ENCODE assay signal across 5 fruit fly cellular contexts in the genomic region with DNA sequence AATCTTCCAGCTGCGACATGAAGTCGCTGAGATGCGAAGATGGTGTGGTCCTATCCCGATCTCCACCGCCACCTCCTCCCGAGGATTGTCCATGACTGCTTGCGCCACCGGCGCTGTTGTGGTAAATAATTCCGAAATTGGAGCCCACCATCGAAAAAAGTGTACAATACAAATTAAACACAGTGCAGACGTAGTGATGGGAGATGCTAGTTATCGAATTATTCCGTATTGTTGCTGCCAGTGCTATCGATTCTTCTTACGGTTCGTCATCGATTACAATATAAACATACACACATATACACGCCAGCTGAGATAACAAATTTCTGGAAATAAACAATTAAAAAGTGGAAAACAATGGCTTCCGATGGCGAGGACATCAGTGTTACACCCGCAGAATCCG.
TF ChIP-seq lines count a peak whose summit lies in the region.

A gene (minus strand): TSS at position 219 of the 400 bp plus-strand sequence.
A gene (plus strand): TSS at position 264 of the 400 bp plus-strand sequence.

- no peak for TF ChIP-seq CTCF in whole organism, embryonic (GFP tag; optimal IDR thresholded peaks at IDR 0.05; lab: Kevin White, UChicago)

TF ChIP-seq in whole organism, adult, 20 proteins besides CTCF, POLR2A, EP300 and RAD21:
- TF ChIP-seq CG11617 (GFP tag; optimal IDR thresholded peaks at IDR 0.05; lab: Kevin White, UChicago): no peak
- TF ChIP-seq cic (GFP tag; optimal IDR thresholded peaks at IDR 0.05; lab: Kevin White, UChicago): peak; percentile 60
- peak; percentile 65 for TF ChIP-seq bab1 (GFP tag; optimal IDR thresholded peaks at IDR 0.05; lab: Kevin White, UChicago)
TF ChIP-seq in whole organism, adult: peak in this region for 2.

TF ChIP-seq in whole organism, embryonic, 481 proteins besides CTCF, POLR2A, EP300 and RAD21 (continues in another document):
- TF ChIP-seq CG1792 (GFP tag; optimal IDR thresholded peaks at IDR 0.05; lab: Kevin White, UChicago): no peak
- no peak for TF ChIP-seq CG13775 (GFP tag; optimal IDR thresholded peaks at IDR 0.05; lab: Kevin White, UChicago)
- no peak for TF ChIP-seq repo (GFP tag; optimal IDR thresholded peaks at IDR 0.05; lab: Kevin White, UChicago)
- no peak for TF ChIP-seq gce (GFP tag; IDR thresholded peaks at IDR 0.05; lab: Robert Waterston, UW)
- no peak for TF ChIP-seq corto (GFP tag; optimal IDR thresholded peaks at IDR 0.05; lab: Kevin White, UChicago)
- no peak for TF ChIP-seq CG1647 (GFP tag; optimal IDR thresholded peaks at IDR 0.05; lab: Kevin White, UChicago)
- no peak for TF ChIP-seq toy (GFP tag; IDR thresholded peaks at IDR 0.05; lab: Robert Waterston, UW)
- TF ChIP-seq CG12236 (GFP tag; optimal IDR thresholded peaks at IDR 0.05; lab: Kevin White, UChicago): no peak
- no peak for TF ChIP-seq Neu2 (GFP tag; optimal IDR thresholded peaks at IDR 0.05; lab: Kevin White, UChicago; ENCODE audit: borderline replicate concordance)
- no peak for TF ChIP-seq cato (GFP tag; optimal IDR thresholded peaks at IDR 0.05; lab: Kevin White, UChicago; ENCODE audit: borderline replicate concordance)
- no peak for TF ChIP-seq CG31365 (tag; optimal IDR thresholded peaks at IDR 0.05; lab: Kevin White, UChicago)
- no peak for TF ChIP-seq lmd (GFP tag; IDR thresholded peaks at IDR 0.05; lab: Robert Waterston, UW)
- no peak for TF ChIP-seq CG6683 (GFP tag; optimal IDR thresholded peaks at IDR 0.05; lab: Kevin White, UChicago)
- no peak for TF ChIP-seq Lhr (GFP tag; optimal IDR thresholded peaks at IDR 0.05; lab: Kevin White, UChicago)
- no peak for TF ChIP-seq CG8290 (GFP tag; optimal IDR thresholded peaks at IDR 0.05; lab: Kevin White, UChicago)
- peak in 1 of 2 experiments; percentile 55 for TF ChIP-seq CG8290 (tag; optimal IDR thresholded peaks at IDR 0.05; lab: Kevin White, UChicago)
- TF ChIP-seq CG4360 (GFP tag; IDR thresholded peaks at IDR 0.05; lab: Robert Waterston, UW): no peak
- TF ChIP-seq Elba2 (GFP tag; optimal IDR thresholded peaks at IDR 0.05; lab: Kevin White, UChicago): no peak
- TF ChIP-seq Meics (GFP tag; optimal IDR thresholded peaks at IDR 0.05; lab: Kevin White, UChicago): no peak
- no peak for TF ChIP-seq Vsx1 (GFP tag; optimal IDR thresholded peaks at IDR 0.05; lab: Kevin White, UChicago)
- no peak for TF ChIP-seq hth (optimal IDR thresholded peaks at IDR 0.05; lab: Kevin White, UChicago)

TF ChIP-seq in whole organism, prepupa, 60 proteins besides CTCF, POLR2A, EP300 and RAD21 (continues in another document):
- TF ChIP-seq dsx (GFP tag; optimal IDR thresholded peaks at IDR 0.05; lab: Kevin White, UChicago; ENCODE audit: poor library complexity, severe bottlenecking) (peak; percentile 72), Ets21C (GFP tag; optimal IDR thresholded peaks at IDR 0.05; lab: Kevin White, UChicago) (no peak), fkh (GFP tag; optimal IDR thresholded peaks at IDR 0.05; lab: Kevin White, UChicago) (peak; percentile 88), svp (GFP tag; lab: Kevin White, UChicago) (no peak), Met (GFP tag; optimal IDR thresholded peaks at IDR 0.05; lab: Kevin White, UChicago) (no peak), spab (GFP tag; optimal IDR thresholded peaks at IDR 0.05; lab: Kevin White, UChicago) (no peak), topi (GFP tag; optimal IDR thresholded peaks at IDR 0.05; lab: Kevin White, UChicago) (no peak), Ets96B (tag; optimal IDR thresholded peaks at IDR 0.05; lab: Kevin White, UChicago) (no peak), CG6792 (GFP tag; optimal IDR thresholded peaks at IDR 0.05; lab: Kevin White, UChicago) (no peak), Blimp-1 (GFP tag; optimal IDR thresholded peaks at IDR 0.05; lab: Kevin White, UChicago) (no peak), Lpt (GFP tag; optimal IDR thresholded peaks at IDR 0.05; lab: Kevin White, UChicago) (no peak), salr (GFP tag; optimal IDR thresholded peaks at IDR 0.05; lab: Kevin White, UChicago) (no peak), CG3032 (tag; optimal IDR thresholded peaks at IDR 0.05; lab: Kevin White, UChicago) (no peak), Gug (GFP tag; IDR thresholded peaks at IDR 0.05; lab: Robert Waterston, UW) (no peak), CG6163 (GFP tag; IDR thresholded peaks at IDR 0.05; lab: Robert Waterston, UW) (0 out of 3 replicates have a peak, but pooled peaks have one; percentile 23), Sox15 (GFP tag; optimal IDR thresholded peaks at IDR 0.05; lab: Kevin White, UChicago) (no peak), acj6 (GFP tag; optimal IDR thresholded peaks at IDR 0.05; lab: Kevin White, UChicago) (no peak), achi (GFP tag; optimal IDR thresholded peaks at IDR 0.05; lab: Kevin White, UChicago) (no peak), CG1621 (tag; optimal IDR thresholded peaks at IDR 0.05; lab: Kevin White, UChicago) (peak; percentile 99), CG31627 (GFP tag; optimal IDR thresholded peaks at IDR 0.05; lab: Kevin White, UChicago) (no peak), cyc (GFP tag; optimal IDR thresholded peaks at IDR 0.05; lab: Kevin White, UChicago) (no peak), fd85E (GFP tag; optimal IDR thresholded peaks at IDR 0.05; lab: Kevin White, UChicago) (no peak)

TF ChIP-seq in whole organism, pupa, 21 proteins besides CTCF, POLR2A, EP300 and RAD21:
- TF ChIP-seq rn (GFP tag; IDR thresholded peaks at IDR 0.05; lab: Robert Waterston, UW) (no peak), fd96Ca (GFP tag; IDR thresholded peaks at IDR 0.05; lab: Robert Waterston, UW) (peak; percentile 46; the same call in 1 of the 3 replicates)

TF ChIP-seq in whole organism, wandering third instar larva, 38 proteins besides CTCF, POLR2A, EP300 and RAD21:
- no peak for TF ChIP-seq Jra (GFP tag; optimal IDR thresholded peaks at IDR 0.05; lab: Kevin White, UChicago)
- no peak for TF ChIP-seq N (GFP tag; optimal IDR thresholded peaks at IDR 0.05; lab: Kevin White, UChicago)
- no peak for TF ChIP-seq Vsx2 (GFP tag; optimal IDR thresholded peaks at IDR 0.05; lab: Kevin White, UChicago; ENCODE audit: partially characterized antibody)
- peak; percentile 4 for TF ChIP-seq h (GFP tag; optimal IDR thresholded peaks at IDR 0.05; lab: Kevin White, UChicago)
- no peak for TF ChIP-seq pan (optimal IDR thresholded peaks at IDR 0.05; lab: Kevin White, UChicago)
- no peak for TF ChIP-seq Rel (GFP tag; optimal IDR thresholded peaks at IDR 0.05; lab: Kevin White, UChicago)
- peak; percentile 41 for TF ChIP-seq Rel (tag; optimal IDR thresholded peaks at IDR 0.05; lab: Kevin White, UChicago)
- TF ChIP-seq CrebA (GFP tag; optimal IDR thresholded peaks at IDR 0.05; lab: Kevin White, UChicago; ENCODE audit: borderline replicate concordance): no peak
- TF ChIP-seq CG9705 (GFP tag; optimal IDR thresholded peaks at IDR 0.05; lab: Kevin White, UChicago): no peak
- no peak for TF ChIP-seq OdsH (GFP tag; optimal IDR thresholded peaks at IDR 0.05; lab: Kevin White, UChicago)
- no peak for TF ChIP-seq lola (GFP tag; optimal IDR thresholded peaks at IDR 0.05; lab: Kevin White, UChicago)
- no peak for TF ChIP-seq br (GFP tag; optimal IDR thresholded peaks at IDR 0.05; lab: Kevin White, UChicago)
- no peak for TF ChIP-seq foxo (GFP tag; optimal IDR thresholded peaks at IDR 0.05; lab: Kevin White, UChicago)
- no peak for TF ChIP-seq psq (GFP tag; optimal IDR thresholded peaks at IDR 0.05; lab: Kevin White, UChicago)
- TF ChIP-seq dmrt93B (GFP tag; optimal IDR thresholded peaks at IDR 0.05; lab: Kevin White, UChicago): no peak
- no peak for TF ChIP-seq Abd-B (GFP tag; optimal IDR thresholded peaks at IDR 0.05; lab: Kevin White, UChicago)
- no peak for TF ChIP-seq usp (GFP tag; optimal IDR thresholded peaks at IDR 0.05; lab: Kevin White, UChicago)
- peak; percentile 2 for TF ChIP-seq Hr83 (GFP tag; optimal IDR thresholded peaks at IDR 0.05; lab: Kevin White, UChicago; ENCODE audit: poor library complexity, severe bottlenecking)
- TF ChIP-seq dl (GFP tag; optimal IDR thresholded peaks at IDR 0.05; lab: Kevin White, UChicago; ENCODE audit: insufficient read depth in 1 of 2, partially characterized antibody in 2 of 2): no peak
- no peak for TF ChIP-seq sv (GFP tag; optimal IDR thresholded peaks at IDR 0.05; lab: Kevin White, UChicago)
- no peak for TF ChIP-seq Hr78 (GFP tag; optimal IDR thresholded peaks at IDR 0.05; lab: Kevin White, UChicago)
- no peak for TF ChIP-seq sage (GFP tag; optimal IDR thresholded peaks at IDR 0.05; lab: Kevin White, UChicago)
- TF ChIP-seq rgr (GFP tag; optimal IDR thresholded peaks at IDR 0.05; lab: Kevin White, UChicago): peak; percentile 31
- TF ChIP-seq tai (GFP tag; optimal IDR thresholded peaks at IDR 0.05; lab: Kevin White, UChicago): no peak
- TF ChIP-seq Hnf4 (GFP tag; optimal IDR thresholded peaks at IDR 0.05; lab: Kevin White, UChicago): no peak
- peak; percentile 18 for TF ChIP-seq Sp1 (GFP tag; optimal IDR thresholded peaks at IDR 0.05; lab: Kevin White, UChicago)
- TF ChIP-seq dsf (GFP tag; optimal IDR thresholded peaks at IDR 0.05; lab: Kevin White, UChicago; ENCODE audit: borderline replicate concordance): no peak
- no peak for TF ChIP-seq jim (GFP tag; optimal IDR thresholded peaks at IDR 0.05; lab: Kevin White, UChicago)
- TF ChIP-seq Dif (GFP tag; optimal IDR thresholded peaks at IDR 0.05; lab: Kevin White, UChicago; ENCODE audit: partially characterized antibody): no peak
- TF ChIP-seq HLH106 (tag; optimal IDR thresholded peaks at IDR 0.05; lab: Kevin White, UChicago): no peak
- no peak for TF ChIP-seq ey (GFP tag; optimal IDR thresholded peaks at IDR 0.05; lab: Kevin White, UChicago)
- no peak for TF ChIP-seq brk (GFP tag; optimal IDR thresholded peaks at IDR 0.05; lab: Kevin White, UChicago)
- no peak for TF ChIP-seq CG32264 (GFP tag; optimal IDR thresholded peaks at IDR 0.05; lab: Kevin White, UChicago)
- TF ChIP-seq Dfd (GFP tag; optimal IDR thresholded peaks at IDR 0.05; lab: Kevin White, UChicago): no peak
- TF ChIP-seq Mio (GFP tag; optimal IDR thresholded peaks at IDR 0.05; lab: Kevin White, UChicago): no peak
- no peak for TF ChIP-seq Myc (optimal IDR thresholded peaks at IDR 0.05; lab: Kevin White, UChicago)
- no peak for TF ChIP-seq GATAd (GFP tag; optimal IDR thresholded peaks at IDR 0.05; lab: Kevin White, UChicago)
- TF ChIP-seq woc (GFP tag; optimal IDR thresholded peaks at IDR 0.05; lab: Kevin White, UChicago): no peak
- no peak for TF ChIP-seq fru (GFP tag; optimal IDR thresholded peaks at IDR 0.05; lab: Kevin White, UChicago)
